Fruit fly (Drosophila melanogaster): ENCODE measurements around the gene mtgo.

mtgo gene

dm6 chr2L:16547652-16548417 lies 3.0 kb downstream of the mtgo start (continued):
- TF ChIP-seq grn (GFP tag; optimal IDR thresholded peaks at IDR 0.05): no peak
- 0 out of 3 replicates have a peak, but pooled peaks have one; percentile 29 for TF ChIP-seq ken (GFP tag; IDR thresholded peaks at IDR 0.05)
- TF ChIP-seq grau (tag; optimal IDR thresholded peaks at IDR 0.05): peak; percentile 80
- no peak for TF ChIP-seq CG4617 (GFP tag; optimal IDR thresholded peaks at IDR 0.05; ENCODE audit: borderline replicate concordance)
- no peak for TF ChIP-seq D (optimal IDR thresholded peaks at IDR 0.05)
- TF ChIP-seq D (GFP tag; optimal IDR thresholded peaks at IDR 0.05): no peak
- no peak for TF ChIP-seq Gsc (GFP tag; IDR thresholded peaks at IDR 0.05)
- no peak for TF ChIP-seq CG8089 (GFP tag; optimal IDR thresholded peaks at IDR 0.05)
- no peak for TF ChIP-seq Lpt (GFP tag; optimal IDR thresholded peaks at IDR 0.05)
- TF ChIP-seq CG13123 (GFP tag; optimal IDR thresholded peaks at IDR 0.05): no peak
- no peak for TF ChIP-seq CG7271 (tag; optimal IDR thresholded peaks at IDR 0.05)
- no peak for TF ChIP-seq lbe (GFP tag; optimal IDR thresholded peaks at IDR 0.05)
- no peak for TF ChIP-seq ttk (GFP tag; IDR thresholded peaks at IDR 0.05)
- no peak for TF ChIP-seq pan (optimal IDR thresholded peaks at IDR 0.05)
- peak in 1 of 2 experiments; percentile 48 for TF ChIP-seq pan (GFP tag; optimal IDR thresholded peaks at IDR 0.05 in 1 of 2, IDR thresholded peaks at IDR 0.05 in 1 of 2)
- TF ChIP-seq Pdp1 (GFP tag; optimal IDR thresholded peaks at IDR 0.05): peak in 1 of 2 experiments; percentile 38
- no peak for TF ChIP-seq salm (tag; optimal IDR thresholded peaks at IDR 0.05)
- peak; percentile 17; the same call in 1 of the 2 replicates for TF ChIP-seq Xrp1 (GFP tag; IDR thresholded peaks at IDR 0.05)
- TF ChIP-seq CG6813 (GFP tag; optimal IDR thresholded peaks at IDR 0.05): peak; percentile 56
- no peak for TF ChIP-seq CG5245 (GFP tag; optimal IDR thresholded peaks at IDR 0.05)
- no peak for TF ChIP-seq p53 (GFP tag; optimal IDR thresholded peaks at IDR 0.05)
- TF ChIP-seq cas (GFP tag; IDR thresholded peaks at IDR 0.05): 0 out of 2 replicates have a peak, but pooled peaks have one; percentile 23
- TF ChIP-seq CG15479 (GFP tag; optimal IDR thresholded peaks at IDR 0.05): no peak
- no peak for TF ChIP-seq Dfd (GFP tag; optimal IDR thresholded peaks at IDR 0.05)
- peak; percentile 34 for TF ChIP-seq CG10274 (GFP tag; optimal IDR thresholded peaks at IDR 0.05)
- TF ChIP-seq CG15073 (GFP tag; optimal IDR thresholded peaks at IDR 0.05): no peak
- peak; percentile 91 for TF ChIP-seq CG3281 (GFP tag; optimal IDR thresholded peaks at IDR 0.05)
- TF ChIP-seq her (GFP tag; optimal IDR thresholded peaks at IDR 0.05): no peak
- TF ChIP-seq HLH54F (GFP tag; optimal IDR thresholded peaks at IDR 0.05): peak; percentile 35
- no peak for TF ChIP-seq CG31388 (GFP tag; optimal IDR thresholded peaks at IDR 0.05)
- no peak for TF ChIP-seq h (optimal IDR thresholded peaks at IDR 0.05)
- TF ChIP-seq Stat92E (GFP tag; optimal IDR thresholded peaks at IDR 0.05): no peak
- TF ChIP-seq Meics (GFP tag; optimal IDR thresholded peaks at IDR 0.05): peak; percentile 89
- TF ChIP-seq crp (GFP tag; optimal IDR thresholded peaks at IDR 0.05): no peak
- TF ChIP-seq CG18262 (tag; optimal IDR thresholded peaks at IDR 0.05): peak; percentile 32
- no peak for TF ChIP-seq CG16779 (GFP tag; IDR thresholded peaks at IDR 0.05)
- peak; percentile 53 for TF ChIP-seq pho (GFP tag; optimal IDR thresholded peaks at IDR 0.05)
- TF ChIP-seq CG9215 (GFP tag; IDR thresholded peaks at IDR 0.05): peak; percentile 44; the same call in 1 of the 2 replicates
- TF ChIP-seq Elba2 (GFP tag; optimal IDR thresholded peaks at IDR 0.05): no peak
- no peak for TF ChIP-seq sima (GFP tag; optimal IDR thresholded peaks at IDR 0.05)
- TF ChIP-seq Doc3 (GFP tag; IDR thresholded peaks at IDR 0.05; ENCODE audit: partially characterized antibody): no peak
- TF ChIP-seq C15 (GFP tag; IDR thresholded peaks at IDR 0.05): no peak
- no peak for TF ChIP-seq CG33557 (GFP tag; optimal IDR thresholded peaks at IDR 0.05)
- peak in 1 of 2 experiments; percentile 88 for TF ChIP-seq Hr78 (GFP tag; optimal IDR thresholded peaks at IDR 0.05)
- no peak for TF ChIP-seq toy (GFP tag; IDR thresholded peaks at IDR 0.05)
- no peak for TF ChIP-seq YL-1 (GFP tag; optimal IDR thresholded peaks at IDR 0.05)
- no peak for TF ChIP-seq CG9876 (GFP tag; optimal IDR thresholded peaks at IDR 0.05)
- TF ChIP-seq HLHmδ (GFP tag; optimal IDR thresholded peaks at IDR 0.05): no peak
- TF ChIP-seq H2.0 (GFP tag; IDR thresholded peaks at IDR 0.05): no peak
- TF ChIP-seq row (GFP tag; IDR thresholded peaks at IDR 0.05): peak; percentile 59

All from whole organism, embryonic.